Worm (Caenorhabditis elegans) whole organism, young adult: ENCODE results near the gene K08H2.7.

ENCODE experiments used
- B0261.1 ChIP-seq: sonication (generic microtip); optimal IDR thresholded peaks from 2 replicates; lab custom pipeline; 2016; ENCODE audit warnings: mild to moderate bottlenecking, missing genetic modification characterization, moderate library complexity, missing compliant biosample characterization
- B0336.3 ChIP-seq: fragments of 200-800 bp; sonication (Bioruptor generic); IDR thresholded peaks from 2 replicates; pipeline ENCODE4 v1.3.6; 2022; ENCODE audit warnings: missing genetic modification characterization, missing compliant biosample characterization
- F23B12.7 ChIP-seq: sonication (generic microtip); optimal IDR thresholded peaks from 2 replicates; lab custom pipeline; 2017; ENCODE audit warnings: missing genetic modification characterization, mild to moderate bottlenecking, missing compliant biosample characterization, antibody characterized with exemption, moderate library complexity; ENCODE audit not compliant: insufficient read depth
- F33H1.4 ChIP-seq: fragments of 200-800 bp; sonication (Bioruptor generic); IDR thresholded peaks from 2 replicates; pipeline ENCODE4 v1.3.6; 2022; ENCODE audit warnings: missing genetic modification reagents, missing genetic modification characterization, missing compliant biosample characterization
- F37B4.10 ChIP-seq: fragments of 200-800 bp; sonication (Bioruptor generic); IDR thresholded peaks from 2 replicates; pipeline ENCODE4 v1.3.6; 2022; ENCODE audit warnings: missing genetic modification characterization, missing compliant biosample characterization
- F39B2.1 ChIP-seq: fragments of 200-800 bp; sonication (Bioruptor generic); IDR thresholded peaks from 2 replicates; pipeline ENCODE4 v1.3.6; 2022; ENCODE audit warnings: missing genetic modification reagents, missing genetic modification characterization, missing compliant biosample characterization
- F55B11.4 ChIP-seq: sonication (generic microtip); optimal IDR thresholded peaks from 2 replicates; lab custom pipeline; 2016; ENCODE audit warnings: missing compliant biosample characterization, missing genetic modification characterization, borderline replicate concordance; ENCODE audit not compliant: insufficient read depth
- T07F8.4 ChIP-seq: sonication (generic microtip); optimal IDR thresholded peaks from 2 replicates; lab custom pipeline; 2016; ENCODE audit warnings: mild to moderate bottlenecking, missing genetic modification characterization, moderate library complexity, missing compliant biosample characterization
- T26A5.8 ChIP-seq: sonication (generic microtip); optimal IDR thresholded peaks from 2 replicates; lab custom pipeline; 2016; ENCODE audit warnings: missing genetic modification characterization, missing compliant biosample characterization
- Y56A3A.18 ChIP-seq: fragments of 200-800 bp; sonication (Bioruptor generic); IDR thresholded peaks from 2 replicates; pipeline ENCODE4 v1.3.6; 2022; ENCODE audit warnings: missing genetic modification reagents, missing genetic modification characterization, missing compliant biosample characterization
- ZK185.1 ChIP-seq: sonication (generic microtip); optimal IDR thresholded peaks from 2 replicates; lab custom pipeline; 2016; ENCODE audit warnings: mild to moderate bottlenecking, missing genetic modification characterization, missing compliant biosample characterization; ENCODE audit not compliant: poor library complexity, severe bottlenecking
- akir-1 ChIP-seq: fragments of 200-800 bp; sonication (Bioruptor generic); optimal IDR thresholded peaks from 2 replicates; lab custom pipeline; 2018; ENCODE audit warnings: mild to moderate bottlenecking, missing genetic modification characterization, moderate library complexity, missing compliant biosample characterization
- attf-3 ChIP-seq: fragments of 200-800 bp; sonication (Bioruptor generic); conservative IDR thresholded peaks from 2 replicates; pipeline ENCODE4 v1.3.6; 2022; ENCODE audit warnings: missing genetic modification reagents, missing genetic modification characterization, missing compliant biosample characterization
- attf-6 ChIP-seq: fragments of 200-800 bp; sonication (Bioruptor generic); IDR thresholded peaks from 2 replicates; pipeline ENCODE4 v1.3.6; 2022; ENCODE audit warnings: missing genetic modification reagents, missing genetic modification characterization, missing compliant biosample characterization
- ccch-3 ChIP-seq: fragments of 200-800 bp; sonication (Bioruptor generic); optimal IDR thresholded peaks from 2 replicates; lab custom pipeline; 2018; ENCODE audit warnings: mild to moderate bottlenecking, missing genetic modification characterization, missing compliant biosample characterization
- ceh-100 ChIP-seq: fragments of 200-800 bp; sonication (Bioruptor generic); IDR thresholded peaks from 2 replicates; pipeline ENCODE4 v1.3.6; 2022; ENCODE audit warnings: missing genetic modification reagents, missing genetic modification characterization, missing compliant biosample characterization
- ceh-27 ChIP-seq: fragments of 200-800 bp; sonication (Bioruptor generic); optimal IDR thresholded peaks from 2 replicates; lab custom pipeline; 2018; ENCODE audit warnings: mild to moderate bottlenecking, missing genetic modification characterization, moderate library complexity, missing compliant biosample characterization
- ceh-40 ChIP-seq: fragments of 200-800 bp; sonication (Bioruptor generic); IDR thresholded peaks from 2 replicates; pipeline ENCODE4 v1.3.6; 2022; ENCODE audit warnings: missing genetic modification characterization, missing compliant biosample characterization
- dox-1 ChIP-seq: fragments of 200-800 bp; sonication (Bioruptor generic); IDR thresholded peaks from 2 replicates; pipeline ENCODE4 v1.3.6; 2022; ENCODE audit warnings: missing genetic modification reagents, missing genetic modification characterization, missing compliant biosample characterization
- dpff-1 ChIP-seq: sonication (generic microtip); optimal IDR thresholded peaks from 2 replicates; lab custom pipeline; 2017; ENCODE audit warnings: mild to moderate bottlenecking, missing genetic modification characterization, missing compliant biosample characterization
- egl-44 ChIP-seq: fragments of 200-800 bp; sonication (Bioruptor generic); IDR thresholded peaks from 2 replicates; pipeline ENCODE4 v1.3.6; 2022; ENCODE audit warnings: missing genetic modification reagents, missing genetic modification characterization, missing compliant biosample characterization
- ets-4 ChIP-seq: fragments of 200-800 bp; sonication (Bioruptor generic); optimal IDR thresholded peaks from 2 replicates; lab custom pipeline; 2018; ENCODE audit warnings: mild to moderate bottlenecking, missing genetic modification characterization, missing compliant biosample characterization
- gei-17 ChIP-seq: fragments of 200-800 bp; sonication (Bioruptor generic); optimal IDR thresholded peaks from 2 replicates; lab custom pipeline; 2018; ENCODE audit warnings: mild to moderate bottlenecking, missing genetic modification characterization, missing compliant biosample characterization
- hmg-20 ChIP-seq: fragments of 200-800 bp; sonication (Bioruptor generic); IDR thresholded peaks from 2 replicates; pipeline ENCODE4 v1.3.6; 2022; ENCODE audit warnings: missing genetic modification reagents, missing genetic modification characterization, missing compliant biosample characterization
- lag-1 ChIP-seq: fragments of 200-800 bp; sonication (Bioruptor generic); IDR thresholded peaks from 2 replicates; pipeline ENCODE4 v1.3.6; 2022; ENCODE audit warnings: missing genetic modification reagents, missing genetic modification characterization, missing compliant biosample characterization
- let-526 ChIP-seq: fragments of 200-800 bp; sonication (Bioruptor generic); IDR thresholded peaks from 2 replicates; pipeline ENCODE4 v1.3.6; 2022; ENCODE audit warnings: missing genetic modification reagents, missing genetic modification characterization, missing compliant biosample characterization
- lin-35 ChIP-seq, 3 experiments: fragments of 150-350 bp in 2 of 3; sonication (generic microtip) in 1 of 3; optimal IDR thresholded peaks; 2 replicates each; lab custom pipeline; 2014 to 2018; ENCODE audit warnings: missing biosample characterization in 3 of 3, missing genetic modification characterization in 3 of 3, missing genetic modification reagents in 3 of 3
- lin-54 ChIP-seq: fragments of 200-800 bp; sonication (Bioruptor generic); optimal IDR thresholded peaks from 2 replicates; lab custom pipeline; 2018; ENCODE audit warnings: mild to moderate bottlenecking, missing genetic modification characterization, missing compliant biosample characterization
- lsl-1 ChIP-seq: fragments of 200-800 bp; sonication (Bioruptor generic); optimal IDR thresholded peaks from 2 replicates; lab custom pipeline; 2018; ENCODE audit warnings: mild to moderate bottlenecking, missing genetic modification characterization, moderate library complexity, missing compliant biosample characterization
- madf-3 ChIP-seq: fragments of 200-800 bp; sonication (Bioruptor generic); IDR thresholded peaks from 2 replicates; pipeline ENCODE4 v1.3.6; 2022; ENCODE audit warnings: missing genetic modification reagents, missing genetic modification characterization, missing compliant biosample characterization
- madf-6 ChIP-seq: fragments of 200-800 bp; sonication (Bioruptor generic); IDR thresholded peaks from 2 replicates; pipeline ENCODE4 v1.3.6; 2022; ENCODE audit warnings: missing genetic modification reagents, missing genetic modification characterization, missing compliant biosample characterization
- mcd-1 ChIP-seq: fragments of 200-800 bp; sonication (Bioruptor generic); IDR thresholded peaks from 2 replicates; pipeline ENCODE4 v1.3.6; 2022; ENCODE audit warnings: missing genetic modification reagents, missing genetic modification characterization, missing compliant biosample characterization
- mes-4 ChIP-seq: sonication (generic microtip); optimal IDR thresholded peaks from 2 replicates; lab custom pipeline; 2016; ENCODE audit warnings: missing genotype, missing genetic modification characterization, missing compliant biosample characterization
- mxl-1 ChIP-seq: sonication (generic microtip); optimal IDR thresholded peaks from 2 replicates; lab custom pipeline; 2016; ENCODE audit warnings: missing genetic modification characterization, missing compliant biosample characterization
- nfya-2 ChIP-seq: fragments of 200-800 bp; sonication (Bioruptor generic); IDR thresholded peaks from 2 replicates; pipeline ENCODE4 v1.3.6; 2022; ENCODE audit warnings: missing genetic modification reagents, missing genetic modification characterization, missing compliant biosample characterization
- nfyb-1 ChIP-seq: fragments of 200-800 bp; sonication (Bioruptor generic); IDR thresholded peaks from 2 replicates; pipeline ENCODE4 v1.3.6; 2022; ENCODE audit warnings: missing genetic modification reagents, missing genetic modification characterization, missing compliant biosample characterization
- nhr-179 ChIP-seq: sonication (generic microtip); optimal IDR thresholded peaks from 2 replicates; lab custom pipeline; 2016; ENCODE audit warnings: mild to moderate bottlenecking, missing genetic modification characterization, missing compliant biosample characterization
- nhr-27 ChIP-seq: fragments of 200-800 bp; sonication (Bioruptor generic); optimal IDR thresholded peaks from 2 replicates; lab custom pipeline; 2018; ENCODE audit warnings: mild to moderate bottlenecking, missing genetic modification characterization, moderate library complexity, missing compliant biosample characterization
- nhr-80 ChIP-seq: sonication (generic microtip); optimal IDR thresholded peaks from 2 replicates; lab custom pipeline; 2016; ENCODE audit warnings: missing genetic modification characterization, missing compliant biosample characterization
- nhr-90 ChIP-seq: sonication (generic microtip); optimal IDR thresholded peaks from 2 replicates; lab custom pipeline; 2016; ENCODE audit warnings: missing genotype, mild to moderate bottlenecking, missing genetic modification characterization, missing compliant biosample characterization
- pha-4 ChIP-seq: fragments of 150-350 bp; sonication (generic microtip); optimal IDR thresholded peaks from 2 replicates; lab custom pipeline; 2014; ENCODE audit warnings: missing biosample characterization, missing genetic modification reagents, missing genetic modification characterization
- rcor-1 ChIP-seq: fragments of 200-800 bp; sonication (Bioruptor generic); IDR thresholded peaks from 2 replicates; pipeline ENCODE4 v1.3.6; 2022; ENCODE audit warnings: missing genetic modification reagents, missing genetic modification characterization, missing compliant biosample characterization
- snpc-1.1 ChIP-seq: sonication (generic microtip); optimal IDR thresholded peaks from 2 replicates; lab custom pipeline; 2017; ENCODE audit warnings: missing genetic modification characterization, mild to moderate bottlenecking, missing compliant biosample characterization, antibody characterized with exemption, moderate library complexity, missing genotype, missing genetic modification reagents; ENCODE audit not compliant: insufficient read depth
- somi-1 ChIP-seq: fragments of 200-800 bp; sonication (Bioruptor generic); optimal IDR thresholded peaks from 2 replicates; lab custom pipeline; 2018; ENCODE audit warnings: mild to moderate bottlenecking, missing genetic modification characterization, missing compliant biosample characterization
- tbp1 ChIP-seq: fragments of 200-800 bp; sonication (Bioruptor generic); optimal IDR thresholded peaks from 2 replicates; lab custom pipeline; 2018; ENCODE audit warnings: mild to moderate bottlenecking, missing genetic modification characterization, missing compliant biosample characterization
- tlf-1 ChIP-seq: fragments of 200-800 bp; sonication (Bioruptor generic); optimal IDR thresholded peaks from 2 replicates; lab custom pipeline; 2018; ENCODE audit warnings: mild to moderate bottlenecking, missing genetic modification characterization, missing compliant biosample characterization
- unc-62 ChIP-seq: fragments of 150-350 bp; optimal IDR thresholded peaks from 2 replicates; lab custom pipeline; 2014; ENCODE audit warnings: missing biosample characterization, missing genetic modification reagents, missing genetic modification characterization
- zim-3 ChIP-seq: sonication (generic microtip); optimal IDR thresholded peaks from 2 replicates; lab custom pipeline; 2017; ENCODE audit warnings: mild to moderate bottlenecking, missing genetic modification characterization, moderate library complexity, missing compliant biosample characterization
- ztf-25 ChIP-seq: fragments of 200-800 bp; sonication (Bioruptor generic); IDR thresholded peaks from 2 replicates; pipeline ENCODE4 v1.3.6; 2022; ENCODE audit warnings: missing genetic modification reagents, missing genetic modification characterization, missing compliant biosample characterization
- ztf-28 ChIP-seq: fragments of 200-800 bp; sonication (Bioruptor generic); IDR thresholded peaks from 2 replicates; pipeline ENCODE4 v1.3.6; 2022; ENCODE audit warnings: missing genetic modification reagents, missing genetic modification characterization, missing compliant biosample characterization

The K08H2.7 gene

DNA sequence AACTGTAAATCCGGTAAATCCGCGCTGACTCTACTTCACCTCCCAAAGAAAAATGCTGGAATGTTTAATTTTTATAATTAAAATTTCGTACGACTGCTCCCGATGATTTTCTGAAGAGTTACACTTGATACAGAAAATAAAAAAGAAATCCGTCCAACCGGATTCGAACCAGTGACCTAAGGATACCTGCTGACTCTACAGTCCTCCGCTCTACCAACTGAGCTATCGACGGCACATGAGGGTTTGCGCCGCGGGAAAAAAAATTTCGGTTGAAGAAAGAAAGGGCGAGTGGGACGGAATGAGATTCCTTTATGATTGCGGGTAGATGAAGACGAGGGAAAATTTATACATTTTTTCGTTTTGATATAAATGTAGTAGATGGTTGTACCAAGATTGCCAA lies 36.4 kb upstream of the K08H2.7 start (continued):
- TF ChIP-seq ccch-3 (GFP tag; lab: Kevin White, UChicago), result no peak
- TF ChIP-seq F33H1.4 (GFP tag; lab: Robert Waterston, UW), result no peak
- TF ChIP-seq madf-6, result peak; percentile 19; the same call in 1 of the 2 replicates
- TF ChIP-seq nhr-27 (tag; lab: Kevin White, UChicago), result no peak
- no peak for TF ChIP-seq hmg-20 (GFP tag; lab: Robert Waterston, UW)
- TF ChIP-seq somi-1 (GFP tag; lab: Kevin White, UChicago), result no peak
- TF ChIP-seq F23B12.7, result no peak
- peak; percentile 80 for TF ChIP-seq B0261.1 (tag; lab: Kevin White, UChicago)
- TF ChIP-seq ceh-27, result no peak
- TF ChIP-seq rcor-1 (GFP tag; lab: Robert Waterston, UW), result no peak
- no peak for TF ChIP-seq lin-54 (GFP tag; lab: Kevin White, UChicago)
- no peak for TF ChIP-seq lsl-1 (GFP tag; lab: Kevin White, UChicago)
- TF ChIP-seq T07F8.4, result no peak
- TF ChIP-seq F39B2.1 (GFP tag; lab: Robert Waterston, UW), result no peak
- 0 out of 2 replicates have a peak, but pooled peaks have one; percentile 35 for TF ChIP-seq Y56A3A.18 (GFP tag; lab: Robert Waterston, UW)
- TF ChIP-seq F37B4.10 (GFP tag; lab: Robert Waterston, UW), result no peak
- TF ChIP-seq ceh-100 (GFP tag; lab: Robert Waterston, UW), result no peak
- no peak for TF ChIP-seq lag-1 (GFP tag; lab: Robert Waterston, UW)
- TF ChIP-seq mcd-1 (GFP tag; lab: Robert Waterston, UW), result no peak
- no peak for TF ChIP-seq madf-3 (GFP tag; lab: Robert Waterston, UW)
- no peak for TF ChIP-seq nhr-80 (tag; lab: Kevin White, UChicago)
- TF ChIP-seq ceh-40 (GFP tag; lab: Robert Waterston, UW), result no peak
- no peak for TF ChIP-seq tlf-1
- peak; percentile 65 for TF ChIP-seq nhr-90 (tag; lab: Kevin White, UChicago)
- TF ChIP-seq attf-3 (GFP tag; lab: Robert Waterston, UW), result no peak
- no peak for TF ChIP-seq dpff-1 (tag; lab: Kevin White, UChicago)
- no peak for TF ChIP-seq akir-1
- TF ChIP-seq pha-4 (tag; lab: Kevin White, UChicago), result no peak
- no peak for TF ChIP-seq unc-62
- peak; percentile 87 for TF ChIP-seq tbp1 (GFP tag; lab: Kevin White, UChicago)
- TF ChIP-seq egl-44 (GFP tag; lab: Robert Waterston, UW), result no peak
- no peak for TF ChIP-seq mxl-1 (tag; lab: Kevin White, UChicago)
- no peak for TF ChIP-seq B0336.3 (GFP tag; lab: Robert Waterston, UW)
- TF ChIP-seq snpc-1.1 (tag; lab: Kevin White, UChicago), result no peak
- TF ChIP-seq attf-6, result peak; percentile 65
- no peak for TF ChIP-seq zim-3 (tag; lab: Kevin White, UChicago)
- TF ChIP-seq mes-4, result no peak
- TF ChIP-seq nfya-2, result no peak
- TF ChIP-seq ztf-25, result 0 out of 2 replicates have a peak, but pooled peaks have one; percentile 73
- no peak for TF ChIP-seq lin-35 (GFP tag; optimal IDR thresholded peaks at IDR 0.05; lab: Kevin White, UChicago)
- TF ChIP-seq dox-1 (GFP tag; lab: Robert Waterston, UW), result peak; percentile 40; the same call in 1 of the 2 replicates
- TF ChIP-seq let-526 (GFP tag; lab: Robert Waterston, UW), result no peak
- no peak for TF ChIP-seq gei-17 (GFP tag; lab: Kevin White, UChicago)
- no peak for TF ChIP-seq F55B11.4 (tag; lab: Kevin White, UChicago)
- TF ChIP-seq ztf-28 (GFP tag; lab: Robert Waterston, UW), result no peak
- TF ChIP-seq ets-4 (GFP tag; lab: Kevin White, UChicago), result no peak
- peak; percentile 22 for TF ChIP-seq ZK185.1 (tag; lab: Kevin White, UChicago)
- peak; percentile 16 for TF ChIP-seq nhr-179
- no peak for TF ChIP-seq T26A5.8 (tag; lab: Kevin White, UChicago)
- TF ChIP-seq nfyb-1 (GFP tag; lab: Robert Waterston, UW), result peak; percentile 64
